Worm (Caenorhabditis elegans): Measurements from ENCODE around the gene M01B2.10.
A peak's percentile ranks its signal among the peaks of the same experiment; 100 is the strongest.

Gene M01B2.10

ce11 chrV:15303625-15304024 is 41.4 kb upstream of the M01B2.10 start, which contains the start of gene srx-48:
TSS of gene srx-48 (minus strand) at chrV:15303725.
- TF ChIP-seq fos-1 (tag; optimal IDR thresholded peaks at IDR 0.05), result no peak
- no peak for TF ChIP-seq lin-1 (GFP tag; IDR thresholded peaks at IDR 0.05)
- TF ChIP-seq gei-8 (GFP tag; optimal IDR thresholded peaks at IDR 0.05), result no peak
- no peak for TF ChIP-seq arid-1 (GFP tag; conservative IDR thresholded peaks at IDR 0.05)
- no peak for TF ChIP-seq F10B5.3 (tag; optimal IDR thresholded peaks at IDR 0.05)
- TF ChIP-seq F37D6.2 (tag; optimal IDR thresholded peaks at IDR 0.05), result no peak
- no peak for TF ChIP-seq ztf-11 (tag; optimal IDR thresholded peaks at IDR 0.05)
- TF ChIP-seq nhr-102 (tag; optimal IDR thresholded peaks at IDR 0.05), result no peak
- no peak for TF ChIP-seq Y5F2A.4 (GFP tag; optimal IDR thresholded peaks at IDR 0.05)
- TF ChIP-seq daf-19 (GFP tag; conservative IDR thresholded peaks at IDR 0.05), result no peak
- TF ChIP-seq spr-1 (tag; optimal IDR thresholded peaks at IDR 0.05), result no peak
- no peak for TF ChIP-seq skn-1 (tag; optimal IDR thresholded peaks at IDR 0.05)

- TF ChIP-seq nhr-48 (tag; optimal IDR thresholded peaks at IDR 0.05) (peak; percentile 27), nhr-28 (tag; optimal IDR thresholded peaks at IDR 0.05) (peak; percentile 98), nhr-237 (tag; optimal IDR thresholded peaks at IDR 0.05) (no peak), mdl-1 (tag; optimal IDR thresholded peaks at IDR 0.05) (peak in 1 of 2 experiments; percentile 30), nhr-25 (tag; optimal IDR thresholded peaks at IDR 0.05; ENCODE audit: borderline replicate concordance, insufficient read depth) (no peak), ama-1 (optimal IDR thresholded peaks at IDR 0.05) (no peak), mdt-29 (GFP tag; IDR thresholded peaks at IDR 0.05) (no peak), dve-1 (tag; optimal IDR thresholded peaks at IDR 0.05; ENCODE audit: insufficient read depth) (peak; percentile 73), egl-43 (GFP tag; IDR thresholded peaks at IDR 0.05) (no peak), nhr-6 (tag; optimal IDR thresholded peaks at IDR 0.05) (peak; percentile 99), fkh-10 (GFP tag; optimal IDR thresholded peaks at IDR 0.05) (no peak), ceh-20 (GFP tag; IDR thresholded peaks at IDR 0.05) (no peak), snpc-1.2 (GFP tag; IDR thresholded peaks at IDR 0.05) (no peak), spr-1 (tag; optimal IDR thresholded peaks at IDR 0.05) (no peak), dmd-9 (GFP tag; IDR thresholded peaks at IDR 0.05) (no peak), dmd-6 (GFP tag; IDR thresholded peaks at IDR 0.05) (peak; percentile 95), nhr-77 (tag; optimal IDR thresholded peaks at IDR 0.05) (peak; percentile 83), hlh-30 (tag; optimal IDR thresholded peaks at IDR 0.05; ENCODE audit: insufficient read depth) (peak; percentile 49), pqm-1 (tag; optimal IDR thresholded peaks at IDR 0.05) (peak; percentile 99), Y5F2A.4 (GFP tag; optimal IDR thresholded peaks at IDR 0.05) (no peak), madf-5 (GFP tag; IDR thresholded peaks at IDR 0.05) (no peak), ztf-7 (tag; optimal IDR thresholded peaks at IDR 0.05) (peak; percentile 31), daf-16 (GFP tag; optimal IDR thresholded peaks at IDR 0.05) (no peak), daf-16 (tag; optimal IDR thresholded peaks at IDR 0.05) (peak; percentile 85), sdz-12 (GFP tag; optimal IDR thresholded peaks at IDR 0.05) (no peak), skn-1 (tag; optimal IDR thresholded peaks at IDR 0.05) (no peak)
Measured at ce11 chrV:15298597-15298996, 36.4 kb upstream of the M01B2.10 start, which contains the start of gene cpr-3. TSS of gene cpr-3 (minus strand) at chrV:15298700.

ce11 chrV:15293865-15294264 is 31.6 kb upstream of the M01B2.10 start, which contains the start of gene str-96:
TSS of gene str-96 (minus strand) at chrV:15293965.
- TF ChIP-seq hmg-1.1 (GFP tag; IDR thresholded peaks at IDR 0.05) (no peak), unc-62 (GFP tag; optimal IDR thresholded peaks at IDR 0.05 in 1 of 2) (no peak), unc-62 (tag; optimal IDR thresholded peaks at IDR 0.05) (no peak), hlh-30 (tag; optimal IDR thresholded peaks at IDR 0.05; ENCODE audit: insufficient read depth) (no peak), gei-8 (GFP tag; optimal IDR thresholded peaks at IDR 0.05) (no peak), ceh-44 (GFP tag; IDR thresholded peaks at IDR 0.05) (no peak), ceh-20 (GFP tag; IDR thresholded peaks at IDR 0.05) (no peak), snpc-1.2 (GFP tag; IDR thresholded peaks at IDR 0.05) (no peak), attf-4 (tag; optimal IDR thresholded peaks at IDR 0.05) (no peak), nhr-102 (tag; optimal IDR thresholded peaks at IDR 0.05) (no peak), sdz-12 (GFP tag; optimal IDR thresholded peaks at IDR 0.05) (no peak), ztf-7 (tag; optimal IDR thresholded peaks at IDR 0.05) (no peak), unc-130 (GFP tag; optimal IDR thresholded peaks at IDR 0.05) (no peak), duxl-1 (tag; optimal IDR thresholded peaks at IDR 0.05; ENCODE audit: poor library complexity) (no peak), madf-9 (GFP tag; conservative IDR thresholded peaks at IDR 0.05) (no peak), lsy-2 (tag; optimal IDR thresholded peaks at IDR 0.05) (no peak), skn-1 (tag; optimal IDR thresholded peaks at IDR 0.05) (no peak), dmd-8 (GFP tag; IDR thresholded peaks at IDR 0.05) (no peak), nhr-6 (tag; optimal IDR thresholded peaks at IDR 0.05) (no peak)
